Fruit fly (Drosophila melanogaster) whole organism, adult: ENCODE measurements around the gene CG15743.

ENCODE experiments used
- CG11617 ChIP-seq: fragments of 200-800 bp; sonication (Bioruptor generic); optimal IDR thresholded peaks from 2 replicates; lab custom pipeline; 2017; ENCODE audit warnings: mild to moderate bottlenecking, missing biosample characterization, missing genetic modification reagents, missing genetic modification characterization
- CG12768 ChIP-seq: fragments of 200-800 bp; sonication (Bioruptor generic); optimal IDR thresholded peaks from 2 replicates; lab custom pipeline; 2017; ENCODE audit warnings: missing biosample characterization, missing genetic modification characterization, mild to moderate bottlenecking, moderate library complexity, missing genetic modification reagents
- CG14711 ChIP-seq: fragments of 200-800 bp; sonication (Bioruptor generic); optimal IDR thresholded peaks from 2 replicates; lab custom pipeline; 2018; ENCODE audit warnings: missing biosample characterization, mild to moderate bottlenecking, missing genetic modification characterization, moderate library complexity
- CG1620 ChIP-seq: fragments of 200-800 bp; sonication (Bioruptor generic); optimal IDR thresholded peaks from 2 replicates; lab custom pipeline; 2016; ENCODE audit warnings: missing biosample characterization, missing genetic modification characterization
- CG33017 ChIP-seq: fragments of 200-800 bp; sonication (Bioruptor generic); optimal IDR thresholded peaks from 2 replicates; lab custom pipeline; 2018; ENCODE audit warnings: missing biosample characterization, mild to moderate bottlenecking, missing genetic modification characterization, moderate library complexity
- CG5204 ChIP-seq: fragments of 200-800 bp; sonication (Bioruptor generic); optimal IDR thresholded peaks from 2 replicates; lab custom pipeline; 2016; ENCODE audit warnings: missing biosample characterization, missing genetic modification characterization
- CG7045 ChIP-seq: fragments of 200-800 bp; sonication (Bioruptor generic); optimal IDR thresholded peaks from 2 replicates; lab custom pipeline; 2017; ENCODE audit warnings: missing biosample characterization, mild to moderate bottlenecking, missing genetic modification characterization
- CG7101 ChIP-seq: fragments of 200-800 bp; sonication (Bioruptor generic); optimal IDR thresholded peaks from 2 replicates; lab custom pipeline; 2018; ENCODE audit warnings: missing biosample characterization, mild to moderate bottlenecking, missing genetic modification characterization, moderate library complexity
- Clk ChIP-seq: fragments of 200-800 bp; sonication (Bioruptor generic); optimal IDR thresholded peaks from 2 replicates; lab custom pipeline; 2017; ENCODE audit warnings: missing biosample characterization, missing genetic modification characterization
- Crg-1 ChIP-seq: fragments of 200-800 bp; sonication (Bioruptor generic); optimal IDR thresholded peaks from 2 replicates; lab custom pipeline; 2016; ENCODE audit warnings: missing biosample characterization, missing genetic modification characterization
- Hr96 ChIP-seq: fragments of 200-800 bp; sonication (Bioruptor generic); optimal IDR thresholded peaks from 2 replicates; lab custom pipeline; 2016; ENCODE audit warnings: missing biosample characterization, missing genetic modification characterization
- Mnt ChIP-seq: fragments of 200-800 bp; sonication (Bioruptor generic); optimal IDR thresholded peaks from 2 replicates; lab custom pipeline; 2016; ENCODE audit warnings: missing biosample characterization, mild to moderate bottlenecking, missing genetic modification characterization
- bab1 ChIP-seq: fragments of 200-800 bp; sonication (Bioruptor generic); optimal IDR thresholded peaks from 3 replicates; lab custom pipeline; 2019; ENCODE audit warnings: missing biosample characterization, mild to moderate bottlenecking, missing genetic modification characterization, moderate library complexity
- cic ChIP-seq: fragments of 200-800 bp; sonication (Bioruptor generic); optimal IDR thresholded peaks from 2 replicates; lab custom pipeline; 2017; ENCODE audit warnings: missing biosample characterization, mild to moderate bottlenecking, missing genetic modification characterization, moderate library complexity
- cnc ChIP-seq, 2 experiments: fragments of >200 bp; optimal IDR thresholded peaks; 2 replicates each; lab custom pipeline; 2017
- kay ChIP-seq: fragments of 200-800 bp; sonication (Bioruptor generic); peaks from one replicate; lab custom pipeline; 2016; ENCODE audit warnings: missing biosample characterization, missing genetic modification characterization, borderline replicate concordance
- ovo ChIP-seq: fragments of 200-800 bp; sonication (Bioruptor generic); optimal IDR thresholded peaks from 2 replicates; lab custom pipeline; 2016; ENCODE audit warnings: missing biosample characterization, missing genetic modification characterization
- pad ChIP-seq: fragments of 200-800 bp; sonication (Bioruptor generic); optimal IDR thresholded peaks from 3 replicates; lab custom pipeline; 2017; ENCODE audit warnings: missing biosample characterization, missing genetic modification characterization, mild to moderate bottlenecking, moderate library complexity, missing genetic modification reagents
- tj ChIP-seq: fragments of 200-800 bp; sonication (Bioruptor generic); optimal IDR thresholded peaks from 3 replicates; lab custom pipeline; 2017; ENCODE audit warnings: missing biosample characterization, mild to moderate bottlenecking, missing genetic modification characterization, moderate library complexity
- toe ChIP-seq: fragments of 200-800 bp; sonication (Bioruptor generic); optimal IDR thresholded peaks from 2 replicates; lab custom pipeline; 2016; ENCODE audit warnings: missing biosample characterization, missing genetic modification characterization

CG15743 gene

DNA sequence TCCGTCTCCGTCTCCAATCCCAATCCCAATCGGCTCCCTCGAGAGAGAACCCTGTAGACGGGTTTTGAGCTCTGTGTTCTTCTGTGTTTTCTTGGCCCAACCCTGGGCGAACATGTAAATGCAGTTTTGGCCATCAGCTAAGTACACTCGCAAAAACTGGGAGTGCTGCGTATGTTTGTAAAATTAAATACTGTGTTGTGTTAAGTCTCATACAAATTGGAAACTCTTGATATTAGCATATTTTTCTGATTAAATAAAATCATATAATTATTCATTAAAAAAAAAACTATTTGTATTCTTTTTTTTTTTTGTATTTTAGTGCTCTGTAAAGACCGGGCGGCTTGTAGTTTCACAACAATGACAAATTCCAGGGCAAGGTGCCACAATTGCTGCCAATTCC lies 39.7 kb upstream of the CG15743 start:
- no peak for TF ChIP-seq CG12768 (GFP tag; lab: Kevin White, UChicago)
- TF ChIP-seq toe (GFP tag; lab: Kevin White, UChicago): no peak
- TF ChIP-seq CG1620 (GFP tag; lab: Kevin White, UChicago): no peak
- no peak for TF ChIP-seq pad (GFP tag; lab: Kevin White, UChicago)
- no peak for TF ChIP-seq cic (GFP tag; lab: Kevin White, UChicago)
- TF ChIP-seq cnc (optimal IDR thresholded peaks at IDR 0.05; lab: Kevin White, UChicago): no peak
- TF ChIP-seq CG14711: no peak
- TF ChIP-seq CG7101 (tag; lab: Kevin White, UChicago): no peak
- no peak for TF ChIP-seq kay (GFP tag; lab: Kevin White, UChicago)
- TF ChIP-seq CG5204 (GFP tag; lab: Kevin White, UChicago): no peak
- TF ChIP-seq bab1 (GFP tag; lab: Kevin White, UChicago): no peak
- no peak for TF ChIP-seq Clk (GFP tag; lab: Kevin White, UChicago)
- no peak for TF ChIP-seq Hr96
- no peak for TF ChIP-seq tj (GFP tag; lab: Kevin White, UChicago)
- TF ChIP-seq ovo (GFP tag; lab: Kevin White, UChicago): no peak
- no peak for TF ChIP-seq Mnt (GFP tag; lab: Kevin White, UChicago)

DNA sequence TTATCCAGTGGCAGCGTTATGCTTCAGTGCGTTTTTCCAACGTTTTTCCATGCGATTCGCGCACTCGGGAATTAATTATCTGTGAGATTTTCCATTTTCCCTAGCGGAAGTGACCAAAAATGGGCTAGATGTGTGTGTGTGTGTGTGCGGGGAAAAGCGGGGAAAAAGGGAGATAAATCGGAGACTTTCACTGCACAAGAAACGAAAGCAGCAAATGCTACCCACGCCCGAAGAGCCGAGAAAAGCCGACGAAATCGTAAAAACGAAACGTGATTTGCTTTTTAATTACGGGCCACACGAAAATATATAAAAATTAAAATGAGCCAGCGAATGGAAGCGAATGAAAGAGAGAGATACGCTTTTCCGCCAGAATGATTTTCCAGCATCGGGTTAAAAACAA lies 37.7 kb upstream of the CG15743 start:
- TF ChIP-seq CG33017 (tag; lab: Kevin White, UChicago) (no peak), tj (GFP tag; lab: Kevin White, UChicago) (no peak), cic (GFP tag; lab: Kevin White, UChicago) (no peak), kay (GFP tag; lab: Kevin White, UChicago) (no peak), CG1620 (GFP tag; lab: Kevin White, UChicago) (no peak), CG7101 (tag; lab: Kevin White, UChicago) (no peak), Crg-1 (GFP tag; lab: Kevin White, UChicago) (no peak), pad (GFP tag; lab: Kevin White, UChicago) (no peak), CG12768 (GFP tag; lab: Kevin White, UChicago) (no peak), CG5204 (GFP tag; lab: Kevin White, UChicago) (no peak), CG11617 (GFP tag; lab: Kevin White, UChicago) (no peak), Mnt (GFP tag; lab: Kevin White, UChicago) (no peak), CG14711 (no peak), bab1 (GFP tag; lab: Kevin White, UChicago) (no peak), Clk (GFP tag; lab: Kevin White, UChicago) (no peak)

DNA sequence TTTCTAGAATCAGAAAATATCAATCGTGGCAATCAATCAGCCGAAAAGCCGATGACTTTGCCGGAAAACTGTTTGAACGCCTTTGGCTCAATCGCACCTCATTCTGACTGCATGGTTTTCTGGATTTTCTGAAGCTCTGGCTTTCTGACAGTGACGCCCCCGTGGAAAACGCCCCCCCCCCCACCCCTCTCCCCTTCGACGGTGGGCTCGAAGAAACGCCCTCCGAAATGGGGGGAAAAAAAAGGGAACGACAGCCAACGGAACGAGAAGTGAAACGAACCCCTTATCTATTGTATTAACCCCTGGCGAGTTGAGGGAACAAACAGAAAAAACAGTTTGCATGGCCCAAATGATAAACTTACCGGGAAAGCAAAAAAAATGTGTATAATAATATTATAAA lies 37.0 kb upstream of the CG15743 start:
- TF ChIP-seq Mnt (GFP tag; lab: Kevin White, UChicago) (no peak), Clk (GFP tag; lab: Kevin White, UChicago) (no peak), Hr96 (no peak), Crg-1 (GFP tag; lab: Kevin White, UChicago) (no peak), tj (GFP tag; lab: Kevin White, UChicago) (no peak), CG7101 (tag; lab: Kevin White, UChicago) (no peak)

DNA sequence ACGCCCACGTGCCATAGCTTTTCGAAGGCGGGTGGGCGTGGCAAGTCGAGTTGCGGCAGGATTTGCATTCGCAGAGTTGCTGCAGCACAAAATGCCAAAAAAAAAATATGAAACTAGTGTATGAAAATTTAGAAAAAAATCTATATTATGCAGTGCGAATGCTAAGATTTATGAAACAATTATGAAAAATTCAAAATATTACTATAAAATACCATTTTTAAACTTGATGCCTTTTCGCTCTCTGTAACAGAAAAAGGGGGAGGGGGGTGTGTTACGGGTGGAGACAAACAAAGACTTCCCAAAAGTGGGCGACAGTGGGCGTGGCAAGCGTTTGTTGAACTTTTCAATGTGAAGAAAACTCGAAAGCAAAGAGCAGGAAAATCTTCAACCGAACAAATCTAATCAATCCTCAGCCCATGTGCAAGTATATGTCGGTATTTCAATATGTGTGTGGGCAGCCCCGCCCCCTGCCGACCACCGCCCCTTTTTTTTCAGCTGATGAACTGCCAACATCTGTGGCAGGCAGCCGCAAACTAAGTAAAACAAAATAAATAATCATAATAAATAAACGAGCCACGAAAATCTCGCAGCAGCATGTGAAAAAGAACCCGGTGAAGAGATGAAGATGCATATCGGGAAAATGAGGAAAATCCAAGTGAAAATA lies 35.6 kb upstream of the CG15743 start:
- TF ChIP-seq kay (GFP tag; lab: Kevin White, UChicago) (no peak), tj (GFP tag; lab: Kevin White, UChicago) (no peak), Clk (GFP tag; lab: Kevin White, UChicago) (no peak), CG7045 (no peak), cic (GFP tag; lab: Kevin White, UChicago) (no peak), Crg-1 (GFP tag; lab: Kevin White, UChicago) (no peak), CG11617 (GFP tag; lab: Kevin White, UChicago) (no peak), cnc (optimal IDR thresholded peaks at IDR 0.05; lab: Kevin White, UChicago) (no peak), ovo (GFP tag; lab: Kevin White, UChicago) (no peak), CG33017 (tag; lab: Kevin White, UChicago) (no peak), toe (GFP tag; lab: Kevin White, UChicago) (no peak), Hr96 (no peak), bab1 (GFP tag; lab: Kevin White, UChicago) (no peak)

DNA sequence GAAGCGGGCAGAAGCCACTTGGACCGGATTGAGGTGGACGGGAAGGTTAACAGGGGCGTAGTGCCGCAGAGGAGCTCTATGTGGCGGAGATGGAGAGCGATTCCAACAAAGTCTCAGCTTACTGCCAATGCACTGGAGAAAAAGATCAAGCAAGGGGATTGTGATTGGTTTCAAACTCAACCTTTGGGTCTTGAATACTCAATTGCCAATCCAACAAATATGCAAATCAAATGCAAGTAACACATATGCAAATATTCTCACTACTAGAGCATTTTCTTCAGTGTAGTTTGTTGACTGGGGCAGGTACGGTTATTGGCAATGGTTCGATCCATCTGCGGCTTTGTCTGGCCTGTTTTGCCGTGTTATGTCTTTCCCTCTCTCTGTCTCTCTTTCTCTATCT lies 34.2 kb upstream of the CG15743 start:
- TF ChIP-seq CG7045 (no peak), toe (GFP tag; lab: Kevin White, UChicago) (no peak), Mnt (GFP tag; lab: Kevin White, UChicago) (no peak), kay (GFP tag; lab: Kevin White, UChicago) (no peak), CG5204 (GFP tag; lab: Kevin White, UChicago) (no peak), Hr96 (no peak), CG1620 (GFP tag; lab: Kevin White, UChicago) (no peak), Crg-1 (GFP tag; lab: Kevin White, UChicago) (no peak), tj (GFP tag; lab: Kevin White, UChicago) (no peak), CG14711 (no peak)

DNA sequence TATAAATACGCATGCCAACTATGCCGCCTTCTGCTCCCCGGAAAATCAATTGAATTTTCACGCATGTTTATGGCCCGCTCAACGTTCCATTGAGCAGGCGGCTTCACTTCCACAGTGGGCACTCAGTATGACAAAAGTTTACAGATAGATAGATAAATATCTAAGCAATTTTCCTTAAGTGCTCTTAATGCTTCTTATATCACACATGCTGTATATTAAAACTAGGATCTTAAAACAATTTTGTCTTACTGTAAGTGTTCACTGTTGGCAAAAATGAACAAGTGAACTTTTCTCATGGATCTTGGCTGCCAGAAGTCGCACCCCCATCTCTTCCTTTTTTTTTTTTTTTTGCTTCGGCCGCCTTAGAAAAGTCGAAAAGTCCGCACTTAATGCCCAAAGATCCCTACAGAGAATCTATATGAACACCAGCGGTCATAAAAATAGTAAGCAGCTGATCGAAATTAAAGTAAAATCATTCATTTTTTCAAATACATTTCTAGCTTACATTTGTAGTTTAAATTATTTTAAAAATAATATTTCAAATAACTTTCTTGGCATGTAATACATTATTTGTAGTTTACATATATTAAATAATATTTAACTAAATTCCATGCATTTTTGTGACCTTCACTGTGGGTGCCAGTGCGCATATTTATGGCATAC lies 32.3 kb upstream of the CG15743 start:
- TF ChIP-seq tj (GFP tag; lab: Kevin White, UChicago): no peak
- no peak for TF ChIP-seq CG12768 (GFP tag; lab: Kevin White, UChicago)
- no peak for TF ChIP-seq CG11617 (GFP tag; lab: Kevin White, UChicago)
- no peak for TF ChIP-seq pad (GFP tag; lab: Kevin White, UChicago)
- no peak for TF ChIP-seq cic (GFP tag; lab: Kevin White, UChicago)
- TF ChIP-seq kay (GFP tag; lab: Kevin White, UChicago): no peak
- no peak for TF ChIP-seq Mnt (GFP tag; lab: Kevin White, UChicago)
- no peak for TF ChIP-seq Crg-1 (GFP tag; lab: Kevin White, UChicago)
- TF ChIP-seq ovo (GFP tag; lab: Kevin White, UChicago): no peak
- TF ChIP-seq toe (GFP tag; lab: Kevin White, UChicago): no peak
- no peak for TF ChIP-seq CG14711
- no peak for TF ChIP-seq CG7101 (tag; lab: Kevin White, UChicago)
- no peak for TF ChIP-seq CG5204 (GFP tag; lab: Kevin White, UChicago)
- TF ChIP-seq cnc (optimal IDR thresholded peaks at IDR 0.05; lab: Kevin White, UChicago): no peak
- TF ChIP-seq Hr96: no peak
